Worm (Caenorhabditis elegans) whole organism, L2 larva: ENCODE data around the gene C25F9.2.

Experiments used
- gmeb-1 ChIP-seq: fragments of 150-350 bp; optimal IDR thresholded peaks from 2 replicates; lab custom pipeline; 2014; ENCODE audit warnings: missing biosample characterization, missing genetic modification characterization
- nhr-10 ChIP-seq: sonication (generic microtip); optimal IDR thresholded peaks from 2 replicates; lab custom pipeline; 2017; ENCODE audit warnings: missing biosample characterization, missing genetic modification characterization

ce11 chrV:19443599-19443998 lies 22.3 kb downstream of the C25F9.2 start:
- TF ChIP-seq nhr-10 (tag; lab: Kevin White, UChicago): no peak
- no peak for TF ChIP-seq gmeb-1 (tag; lab: Kevin White, UChicago)
